Fruit fly (Drosophila melanogaster) whole organism, embryonic: ENCODE results near the gene CG14718.
A peak's percentile ranks its signal among the peaks of the same experiment; 100 is the strongest.

ENCODE experiments used
- ATbp ChIP-seq: fragments of 200-800 bp; sonication (Bioruptor generic); optimal IDR thresholded peaks from 2 replicates; lab custom pipeline; 2017; ENCODE audit warnings: missing biosample characterization, mild to moderate bottlenecking, missing genetic modification characterization, missing genetic modification reagents
- B-H2 ChIP-seq: fragments of 200-800 bp; sonication (Bioruptor generic); optimal IDR thresholded peaks from 2 replicates; lab custom pipeline; 2018; ENCODE audit warnings: missing biosample characterization, mild to moderate bottlenecking, missing genetic modification characterization
- BtbVII ChIP-seq: fragments of 200-800 bp; sonication (Bioruptor generic); optimal IDR thresholded peaks from 3 replicates; lab custom pipeline; 2017; ENCODE audit warnings: missing biosample characterization, mild to moderate bottlenecking, missing genetic modification characterization
- CG10431 ChIP-seq: fragments of 200-800 bp; sonication (Bioruptor generic); optimal IDR thresholded peaks from 3 replicates; lab custom pipeline; 2018; ENCODE audit warnings: missing biosample characterization, mild to moderate bottlenecking, missing genetic modification characterization
- CG10543 ChIP-seq: fragments of 200-800 bp; sonication (Bioruptor generic); optimal IDR thresholded peaks from 3 replicates; lab custom pipeline; 2017; ENCODE audit warnings: missing biosample characterization, mild to moderate bottlenecking, missing genetic modification characterization, moderate library complexity
- CG11247 ChIP-seq: fragments of 200-800 bp; sonication (Bioruptor generic); IDR thresholded peaks from 2 replicates; pipeline ENCODE4 v1.3.6; 2022; ENCODE audit warnings: missing biosample characterization, missing genetic modification characterization
- CG11723 ChIP-seq: fragments of 200-800 bp; sonication (Bioruptor generic); optimal IDR thresholded peaks from 2 replicates; lab custom pipeline; 2017; ENCODE audit warnings: missing biosample characterization, mild to moderate bottlenecking, missing genetic modification characterization
- CG12071 ChIP-seq: fragments of 200-800 bp; sonication (Bioruptor generic); optimal IDR thresholded peaks from 3 replicates; lab custom pipeline; 2018; ENCODE audit warnings: missing biosample characterization, mild to moderate bottlenecking, missing genetic modification characterization
- CG12219 ChIP-seq: fragments of 200-800 bp; sonication (Bioruptor generic); optimal IDR thresholded peaks from 3 replicates; lab custom pipeline; 2018; ENCODE audit warnings: missing biosample characterization, mild to moderate bottlenecking, missing genetic modification characterization
- CG12299 ChIP-seq: fragments of 200-800 bp; sonication (Bioruptor generic); optimal IDR thresholded peaks from 2 replicates; lab custom pipeline; 2018; ENCODE audit warnings: missing biosample characterization, mild to moderate bottlenecking, missing genetic modification characterization
- CG13296 ChIP-seq: fragments of 200-800 bp; sonication (Bioruptor generic); optimal IDR thresholded peaks from 3 replicates; lab custom pipeline; 2018; ENCODE audit warnings: missing biosample characterization, mild to moderate bottlenecking, missing genetic modification characterization
- CG13894 ChIP-seq: fragments of 200-800 bp; sonication (Bioruptor generic); optimal IDR thresholded peaks from 3 replicates; lab custom pipeline; 2018; ENCODE audit warnings: missing biosample characterization, mild to moderate bottlenecking, missing genetic modification characterization, moderate library complexity
- CG15601 ChIP-seq: fragments of 200-800 bp; sonication (Bioruptor generic); optimal IDR thresholded peaks from 3 replicates; lab custom pipeline; 2019; ENCODE audit warnings: missing biosample characterization, mild to moderate bottlenecking, missing genetic modification characterization, moderate library complexity
- CG1603 ChIP-seq: fragments of 200-800 bp; sonication (Bioruptor generic); optimal IDR thresholded peaks from 2 replicates; lab custom pipeline; 2019; ENCODE audit warnings: missing biosample characterization, mild to moderate bottlenecking, missing genetic modification characterization, moderate library complexity
- CG17568 ChIP-seq: fragments of 200-800 bp; sonication (Bioruptor generic); optimal IDR thresholded peaks from 2 replicates; lab custom pipeline; 2018; ENCODE audit warnings: missing biosample characterization, mild to moderate bottlenecking, missing genetic modification characterization, moderate library complexity
- CG2678 ChIP-seq: fragments of 200-800 bp; sonication (Bioruptor generic); optimal IDR thresholded peaks from 3 replicates; lab custom pipeline; 2019; ENCODE audit warnings: missing biosample characterization, mild to moderate bottlenecking, missing genetic modification characterization, moderate library complexity
- CG31365 ChIP-seq: fragments of 200-800 bp; sonication (Bioruptor generic); optimal IDR thresholded peaks from 2 replicates; lab custom pipeline; 2018; ENCODE audit warnings: missing biosample characterization, mild to moderate bottlenecking, missing genetic modification characterization
- CG33557 ChIP-seq: fragments of 200-800 bp; sonication (Bioruptor generic); optimal IDR thresholded peaks from 2 replicates; lab custom pipeline; 2019; ENCODE audit warnings: missing biosample characterization, mild to moderate bottlenecking, missing genetic modification characterization, moderate library complexity
- CG34376 ChIP-seq: fragments of 200-800 bp; sonication (Bioruptor generic); optimal IDR thresholded peaks from 2 replicates; lab custom pipeline; 2018; ENCODE audit warnings: missing biosample characterization, mild to moderate bottlenecking, missing genetic modification characterization
- CG4424 ChIP-seq: fragments of 200-800 bp; sonication (Bioruptor generic); optimal IDR thresholded peaks from 3 replicates; lab custom pipeline; 2016; ENCODE audit warnings: missing biosample characterization, missing genetic modification characterization
- CG7745 ChIP-seq: fragments of 200-800 bp; sonication (Bioruptor generic); optimal IDR thresholded peaks from 2 replicates; lab custom pipeline; 2018; ENCODE audit warnings: missing biosample characterization, mild to moderate bottlenecking, missing genetic modification characterization, moderate library complexity
- CrebB ChIP-seq: fragments of 200-800 bp; sonication (Bioruptor generic); optimal IDR thresholded peaks from 3 replicates; lab custom pipeline; 2018; ENCODE audit warnings: missing biosample characterization, mild to moderate bottlenecking, missing genetic modification characterization
- Dad ChIP-seq: fragments of 200-800 bp; sonication (Bioruptor generic); optimal IDR thresholded peaks from 3 replicates; lab custom pipeline; 2016; ENCODE audit warnings: missing biosample characterization, missing genetic modification characterization
- Fer1 ChIP-seq: fragments of 200-800 bp; sonication (Bioruptor generic); optimal IDR thresholded peaks from 2 replicates; lab custom pipeline; 2017; ENCODE audit warnings: missing biosample characterization, mild to moderate bottlenecking, missing genetic modification characterization
- Med ChIP-seq: fragments of 200-800 bp; sonication (Bioruptor generic); peaks from one replicate; lab custom pipeline; 2016; ENCODE audit warnings: missing biosample characterization, missing genetic modification characterization, mild to moderate bottlenecking, inconsistent platforms, moderate library complexity
- NC2α ChIP-seq: fragments of 200-800 bp; sonication (Bioruptor generic); optimal IDR thresholded peaks from 2 replicates; lab custom pipeline; 2016; ENCODE audit warnings: missing biosample characterization, missing genetic modification characterization
- Nf-YC ChIP-seq: fragments of 200-800 bp; optimal IDR thresholded peaks from 3 replicates; lab custom pipeline; 2019; ENCODE audit warnings: missing biosample characterization, mild to moderate bottlenecking, missing genetic modification characterization, moderate library complexity
- PHDP ChIP-seq: fragments of 200-800 bp; sonication (Bioruptor generic); optimal IDR thresholded peaks from 3 replicates; lab custom pipeline; 2018; ENCODE audit warnings: missing biosample characterization, mild to moderate bottlenecking, missing genetic modification characterization, moderate library complexity
- Pdp1 ChIP-seq, 2 experiments: fragments of 200-800 bp; sonication (Bioruptor generic); optimal IDR thresholded peaks; 3 replicates each; lab custom pipeline; 2016; ENCODE audit warnings: missing biosample characterization in 2 of 2, missing genetic modification characterization in 2 of 2, mild to moderate bottlenecking in 1 of 2, moderate library complexity in 1 of 2
- Ravus ChIP-seq: fragments of 200-800 bp; sonication (Bioruptor generic); IDR thresholded peaks from 2 replicates; pipeline ENCODE4 v1.3.6; 2022; ENCODE audit warnings: missing biosample characterization, missing genetic modification characterization
- Rfx ChIP-seq: fragments of 200-800 bp; sonication (Bioruptor generic); IDR thresholded peaks from 2 replicates; pipeline ENCODE4 v1.3.6; 2022; ENCODE audit warnings: missing biosample characterization, missing genetic modification characterization
- Sox102F ChIP-seq: fragments of 200-800 bp; sonication (Bioruptor generic); optimal IDR thresholded peaks from 2 replicates; lab custom pipeline; 2018; ENCODE audit warnings: missing biosample characterization, mild to moderate bottlenecking, missing genetic modification characterization, moderate library complexity
- amos ChIP-seq: fragments of 200-800 bp; sonication (Bioruptor generic); IDR thresholded peaks from 2 replicates; pipeline ENCODE4 v1.3.6; 2022; ENCODE audit warnings: missing biosample characterization, missing genetic modification characterization; ENCODE audit not compliant: partially characterized antibody
- dm ChIP-seq: fragments of 200-800 bp; sonication (Bioruptor generic); optimal IDR thresholded peaks from 3 replicates; lab custom pipeline; 2016; ENCODE audit warnings: missing biosample characterization, missing genetic modification characterization
- dysf ChIP-seq: fragments of 200-800 bp; sonication (Bioruptor generic); IDR thresholded peaks from 3 replicates; pipeline ENCODE4 v1.3.6; 2022; ENCODE audit warnings: missing biosample characterization, missing genetic modification characterization
- eve ChIP-seq, 2 experiments: fragments of >200 bp; optimal IDR thresholded peaks; 2 replicates each; lab custom pipeline; 2017; ENCODE audit warnings: missing biosample characterization in 2 of 2, missing genetic modification characterization in 2 of 2
- exex ChIP-seq: fragments of 200-800 bp; sonication (Bioruptor generic); optimal IDR thresholded peaks from 4 replicates; lab custom pipeline; 2018; ENCODE audit warnings: missing biosample characterization, mild to moderate bottlenecking, missing genetic modification characterization, moderate library complexity
- grn ChIP-seq: fragments of 200-800 bp; sonication (Bioruptor generic); optimal IDR thresholded peaks from 3 replicates; lab custom pipeline; 2017; ENCODE audit warnings: missing biosample characterization, missing genetic modification characterization
- gsb-n ChIP-seq: fragments of 200-800 bp; sonication (Bioruptor generic); optimal IDR thresholded peaks from 3 replicates; lab custom pipeline; 2018; ENCODE audit warnings: missing biosample characterization, mild to moderate bottlenecking, missing genetic modification characterization
- lab ChIP-seq: fragments of 200-800 bp; sonication (Bioruptor generic); optimal IDR thresholded peaks from 3 replicates; lab custom pipeline; 2017; ENCODE audit warnings: missing biosample characterization, missing genetic modification characterization, mild to moderate bottlenecking, moderate library complexity, missing genetic modification reagents
- mirr ChIP-seq: fragments of 200-800 bp; sonication (Bioruptor generic); optimal IDR thresholded peaks from 3 replicates; lab custom pipeline; 2018; ENCODE audit warnings: missing biosample characterization, mild to moderate bottlenecking, missing genetic modification characterization
- nerfin-1 ChIP-seq: fragments of 200-800 bp; sonication (Bioruptor generic); optimal IDR thresholded peaks from 3 replicates; lab custom pipeline; 2019; ENCODE audit warnings: missing biosample characterization, mild to moderate bottlenecking, missing genetic modification characterization, moderate library complexity
- odd ChIP-seq: fragments of 200-800 bp; sonication (Bioruptor generic); optimal IDR thresholded peaks from 2 replicates; lab custom pipeline; 2017; ENCODE audit warnings: missing biosample characterization, mild to moderate bottlenecking, missing genetic modification characterization
- salm ChIP-seq: fragments of 200-800 bp; sonication (Bioruptor generic); optimal IDR thresholded peaks from 2 replicates; lab custom pipeline; 2018; ENCODE audit warnings: missing biosample characterization, mild to moderate bottlenecking, missing genetic modification characterization
- sd ChIP-seq: fragments of 200-800 bp; sonication (Bioruptor generic); optimal IDR thresholded peaks from 3 replicates; lab custom pipeline; 2018; ENCODE audit warnings: missing biosample characterization, mild to moderate bottlenecking, missing genetic modification characterization, moderate library complexity
- sens ChIP-seq: fragments of 200-800 bp; sonication (Bioruptor generic); peaks from one replicate; lab custom pipeline; 2016; ENCODE audit warnings: missing biosample characterization, missing genetic modification characterization
- sug ChIP-seq: fragments of 200-800 bp; optimal IDR thresholded peaks from 2 replicates; lab custom pipeline; 2019; ENCODE audit warnings: missing biosample characterization, mild to moderate bottlenecking, missing genetic modification characterization, moderate library complexity
- unpg ChIP-seq: fragments of 200-800 bp; sonication (Bioruptor generic); optimal IDR thresholded peaks from 3 replicates; lab custom pipeline; 2018; ENCODE audit warnings: missing biosample characterization, mild to moderate bottlenecking, missing genetic modification characterization, moderate library complexity
- wek ChIP-seq: fragments of 200-800 bp; sonication (Bioruptor generic); optimal IDR thresholded peaks from 3 replicates; lab custom pipeline; 2018; ENCODE audit warnings: missing biosample characterization, mild to moderate bottlenecking, missing genetic modification characterization, moderate library complexity
- z ChIP-seq: fragments of 200-800 bp; sonication (Bioruptor generic); IDR thresholded peaks from 3 replicates; pipeline ENCODE4 v1.3.6; 2022; ENCODE audit warnings: missing biosample characterization, missing genetic modification characterization

The CG14718 gene

dm6 chr3R:11688055-11688454 is 12.4 kb upstream of the CG14718 start, which contains the start of gene CG6834:
Gene CG6834 (minus strand): TSS chr3R:11688133.
- TF ChIP-seq CG7745 (tag; lab: Kevin White, UChicago) (peak; percentile 9), lab (GFP tag; lab: Kevin White, UChicago) (peak; percentile 23), CG13894 (tag; lab: Kevin White, UChicago) (no peak), CG34376 (GFP tag; lab: Kevin White, UChicago) (peak; percentile 74), CG33557 (GFP tag; lab: Kevin White, UChicago) (peak; percentile 53), Med (peak; percentile 73), wek (peak; percentile 46), eve (GFP tag; optimal IDR thresholded peaks at IDR 0.05; lab: Kevin White, UChicago) (peak in 1 of 2 experiments; percentile 45), B-H2 (peak; percentile 20), PHDP (tag; lab: Kevin White, UChicago) (peak; percentile 43), amos (GFP tag; lab: Robert Waterston, UW) (peak; percentile 25; the same call in 1 of the 2 replicates), CG11723 (GFP tag; lab: Kevin White, UChicago) (peak; percentile 15), Rfx (GFP tag; lab: Robert Waterston, UW) (no peak), CG10543 (GFP tag; lab: Kevin White, UChicago) (peak; percentile 20), dm (GFP tag; lab: Kevin White, UChicago) (no peak), sd (tag; lab: Kevin White, UChicago) (peak; percentile 38), Pdp1 (GFP tag; optimal IDR thresholded peaks at IDR 0.05; lab: Kevin White, UChicago) (peak in 1 of 2 experiments; percentile 90), grn (GFP tag; lab: Kevin White, UChicago) (peak; percentile 78), CG10431 (peak; percentile 39), z (GFP tag; lab: Robert Waterston, UW) (peak; percentile 94), CG2678 (tag; lab: Kevin White, UChicago) (peak; percentile 34), Dad (GFP tag; lab: Kevin White, UChicago) (no peak), CG31365 (tag; lab: Kevin White, UChicago) (peak; percentile 0), CG13296 (GFP tag; lab: Kevin White, UChicago) (peak; percentile 53), odd (GFP tag; lab: Kevin White, UChicago) (peak; percentile 54), Nf-YC (tag; lab: Kevin White, UChicago) (peak; percentile 34), Ravus (GFP tag; lab: Robert Waterston, UW) (no peak), CrebB (tag; lab: Kevin White, UChicago) (peak; percentile 62), exex (peak; percentile 85), Fer1 (GFP tag; lab: Kevin White, UChicago) (peak; percentile 31), BtbVII (GFP tag; lab: Kevin White, UChicago) (peak; percentile 47), CG17568 (GFP tag; lab: Kevin White, UChicago) (peak; percentile 12), NC2α (GFP tag; lab: Kevin White, UChicago) (no peak), gsb-n (tag; lab: Kevin White, UChicago) (no peak), dysf (GFP tag; lab: Robert Waterston, UW) (no peak), unpg (GFP tag; lab: Kevin White, UChicago) (peak; percentile 20), sug (tag; lab: Kevin White, UChicago) (peak; percentile 96), mirr (peak; percentile 76), CG12219 (GFP tag; lab: Kevin White, UChicago) (peak; percentile 28), CG15601 (peak; percentile 59), CG1603 (tag; lab: Kevin White, UChicago) (peak; percentile 15), ATbp (peak; percentile 1), Sox102F (GFP tag; lab: Kevin White, UChicago) (no peak), CG4424 (GFP tag; lab: Kevin White, UChicago) (no peak), CG12299 (tag; lab: Kevin White, UChicago) (peak; percentile 16), nerfin-1 (tag; lab: Kevin White, UChicago) (peak; percentile 40), sens (peak; percentile 33), CG11247 (GFP tag; lab: Robert Waterston, UW) (no peak), CG12071 (peak; percentile 12), salm (tag; lab: Kevin White, UChicago) (peak; percentile 66)
